Fruit fly (Drosophila melanogaster) S2 (cell line): ENCODE results near the gene CG43235.

Experiments used
- CG8478 ChIP-seq: fragments of >200 bp; optimal IDR thresholded peaks from 2 replicates; lab custom pipeline; 2018
- CTCF ChIP-seq, 2 experiments: fragments of >200 bp; optimal IDR thresholded peaks; 2 replicates each; lab custom pipeline; 2018

DNA sequence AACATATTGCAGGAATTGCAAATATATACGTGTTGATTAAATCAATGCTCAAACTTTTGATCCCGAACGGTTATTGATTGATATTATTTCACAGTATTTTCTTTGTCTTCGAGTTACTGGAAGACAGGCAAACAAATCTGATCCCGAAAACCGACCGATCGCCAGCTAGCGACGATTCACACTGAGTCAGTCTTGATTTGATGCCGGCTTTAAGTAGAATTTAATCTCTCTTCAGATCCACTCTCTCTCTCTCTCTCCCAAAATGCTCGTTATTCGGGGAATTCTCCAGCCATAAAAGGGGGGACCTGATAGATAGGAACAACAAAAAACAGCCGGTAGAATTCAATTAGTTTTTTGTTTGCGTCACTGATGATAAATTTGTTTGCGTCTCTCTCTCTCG is 8.6 kb downstream of the CG43235 start, which contains the start of gene Tep2:
- no peak for TF ChIP-seq CG8478
- no peak for TF ChIP-seq CTCF (optimal IDR thresholded peaks at IDR 0.05; lab: Kevin White, UChicago)
